Fruit fly (Drosophila melanogaster) whole organism, embryonic: Measurements from ENCODE around the gene CG43367.
A peak's percentile ranks its signal among the peaks of the same experiment; 100 is the strongest.

Source experiments
- Bdp1 ChIP-seq: fragments of 200-800 bp; sonication (Bioruptor generic); optimal IDR thresholded peaks from 3 replicates; lab custom pipeline; 2016; ENCODE audit warnings: missing biosample characterization, missing genetic modification characterization
- CG10267 ChIP-seq: fragments of 200-800 bp; sonication (Bioruptor generic); optimal IDR thresholded peaks from 2 replicates; lab custom pipeline; 2018; ENCODE audit warnings: missing biosample characterization, mild to moderate bottlenecking, missing genetic modification characterization, moderate library complexity
- CG10366 ChIP-seq: fragments of 200-800 bp; sonication (Bioruptor generic); IDR thresholded peaks from 2 replicates; pipeline ENCODE4 v1.3.6; 2022; ENCODE audit warnings: missing biosample characterization, missing genetic modification characterization
- CG11723 ChIP-seq: fragments of 200-800 bp; sonication (Bioruptor generic); optimal IDR thresholded peaks from 2 replicates; lab custom pipeline; 2017; ENCODE audit warnings: missing biosample characterization, mild to moderate bottlenecking, missing genetic modification characterization
- CG12659 ChIP-seq: fragments of 200-800 bp; sonication (Bioruptor generic); optimal IDR thresholded peaks from 3 replicates; lab custom pipeline; 2017; ENCODE audit warnings: mild to moderate bottlenecking, missing biosample characterization, missing genetic modification reagents, missing genetic modification characterization
- CG13287 ChIP-seq: fragments of 200-800 bp; sonication (Bioruptor generic); IDR thresholded peaks from 2 replicates; pipeline ENCODE4 v1.3.6; 2022; ENCODE audit warnings: missing biosample characterization, missing genetic modification characterization; ENCODE audit not compliant: partially characterized antibody
- CG15479 ChIP-seq: fragments of 200-800 bp; sonication (Bioruptor generic); optimal IDR thresholded peaks from 3 replicates; lab custom pipeline; 2019; ENCODE audit warnings: missing biosample characterization, mild to moderate bottlenecking, missing genetic modification characterization, moderate library complexity
- CG17186 ChIP-seq: fragments of 200-800 bp; sonication (Bioruptor generic); optimal IDR thresholded peaks from 3 replicates; lab custom pipeline; 2017; ENCODE audit warnings: missing biosample characterization, missing genetic modification reagents, missing genetic modification characterization
- CG17328 ChIP-seq: fragments of 200-800 bp; sonication (Bioruptor generic); IDR thresholded peaks from 2 replicates; pipeline ENCODE4 v1.3.6; 2022; ENCODE audit warnings: missing biosample characterization, missing genetic modification characterization
- CG17385 ChIP-seq: fragments of 200-800 bp; sonication (Bioruptor generic); optimal IDR thresholded peaks from 3 replicates; lab custom pipeline; 2018; ENCODE audit warnings: missing biosample characterization, mild to moderate bottlenecking, missing genetic modification characterization
- CG17802 ChIP-seq: fragments of 200-800 bp; sonication (Bioruptor generic); optimal IDR thresholded peaks from 2 replicates; lab custom pipeline; 2018; ENCODE audit warnings: missing biosample characterization, mild to moderate bottlenecking, missing genetic modification characterization, moderate library complexity
- CG17912 ChIP-seq: fragments of 200-800 bp; sonication (Bioruptor generic); optimal IDR thresholded peaks from 2 replicates; lab custom pipeline; 2018; ENCODE audit warnings: missing biosample characterization, mild to moderate bottlenecking, missing genetic modification characterization
- CG3407 ChIP-seq: fragments of 200-800 bp; sonication (Bioruptor generic); optimal IDR thresholded peaks from 2 replicates; lab custom pipeline; 2018; ENCODE audit warnings: missing biosample characterization, mild to moderate bottlenecking, missing genetic modification characterization
- CG3847 ChIP-seq: fragments of 200-800 bp; sonication (Bioruptor generic); IDR thresholded peaks from 2 replicates; pipeline ENCODE4 v1.3.6; 2022; ENCODE audit warnings: missing biosample characterization, missing genetic modification characterization
- CG42726 ChIP-seq: fragments of 200-800 bp; sonication (Bioruptor generic); IDR thresholded peaks from 2 replicates; pipeline ENCODE4 v1.3.6; 2022; ENCODE audit warnings: missing biosample characterization, missing genetic modification characterization; ENCODE audit not compliant: partially characterized antibody
- CG4617 ChIP-seq: fragments of 200-800 bp; sonication (Bioruptor generic); optimal IDR thresholded peaks from 3 replicates; lab custom pipeline; 2016; ENCODE audit warnings: missing biosample characterization, missing genetic modification characterization, borderline replicate concordance
- CTCF ChIP-seq: fragments of 200-800 bp; sonication (Bioruptor generic); optimal IDR thresholded peaks from 2 replicates; lab custom pipeline; 2017; ENCODE audit warnings: missing biosample characterization, mild to moderate bottlenecking, missing genetic modification characterization, moderate library complexity
- CrebB ChIP-seq: fragments of 200-800 bp; sonication (Bioruptor generic); optimal IDR thresholded peaks from 3 replicates; lab custom pipeline; 2018; ENCODE audit warnings: missing biosample characterization, mild to moderate bottlenecking, missing genetic modification characterization
- Dp ChIP-seq: fragments of 200-800 bp; sonication (Bioruptor generic); optimal IDR thresholded peaks from 2 replicates; lab custom pipeline; 2018; ENCODE audit warnings: missing biosample characterization, mild to moderate bottlenecking, missing genetic modification characterization, moderate library complexity
- Ets65A ChIP-seq: fragments of 200-800 bp; sonication (Bioruptor generic); peaks from one replicate; lab custom pipeline; 2016; ENCODE audit warnings: missing biosample characterization, missing genetic modification characterization
- Hr51 ChIP-seq, 2 experiments: fragments of 200-800 bp; sonication (Bioruptor generic); optimal IDR thresholded peaks; 2 replicates in 1 of 2; 3 replicates in 1 of 2; lab custom pipeline; 2016 to 2018; ENCODE audit warnings: missing biosample characterization in 2 of 2, missing genetic modification characterization in 2 of 2, mild to moderate bottlenecking in 1 of 2, moderate library complexity in 1 of 2
- MBD-R2 ChIP-seq: fragments of 200-800 bp; sonication (Bioruptor generic); IDR thresholded peaks from 2 replicates; pipeline ENCODE4 v1.3.6; 2022; ENCODE audit warnings: missing biosample characterization, missing genetic modification characterization
- MESR4 ChIP-seq: fragments of 200-800 bp; sonication (Bioruptor generic); optimal IDR thresholded peaks from 2 replicates; lab custom pipeline; 2018; ENCODE audit warnings: missing biosample characterization, mild to moderate bottlenecking, missing genetic modification characterization, moderate library complexity
- MTF-1 ChIP-seq: fragments of 200-800 bp; sonication (Bioruptor generic); optimal IDR thresholded peaks from 2 replicates; lab custom pipeline; 2018; ENCODE audit warnings: missing biosample characterization, mild to moderate bottlenecking, missing genetic modification characterization, borderline replicate concordance
- Mad ChIP-seq: fragments of 200-800 bp; sonication (Bioruptor generic); optimal IDR thresholded peaks from 2 replicates; lab custom pipeline; 2016; ENCODE audit warnings: missing biosample characterization, missing genetic modification characterization
- Myb ChIP-seq: fragments of 200-800 bp; sonication (Bioruptor generic); optimal IDR thresholded peaks from 2 replicates; lab custom pipeline; 2016; ENCODE audit warnings: missing biosample characterization, missing genetic modification characterization
- Rfx ChIP-seq: fragments of 200-800 bp; sonication (Bioruptor generic); IDR thresholded peaks from 2 replicates; pipeline ENCODE4 v1.3.6; 2022; ENCODE audit warnings: missing biosample characterization, missing genetic modification characterization
- Sin3A ChIP-seq: fragments of >200 bp; optimal IDR thresholded peaks from 2 replicates; lab custom pipeline; 2018
- Ssrp ChIP-seq: fragments of 200-800 bp; sonication (Bioruptor generic); optimal IDR thresholded peaks from 2 replicates; lab custom pipeline; 2018; ENCODE audit warnings: missing biosample characterization, mild to moderate bottlenecking, missing genetic modification characterization, moderate library complexity
- Trl ChIP-seq, 3 experiments: fragments of >200 bp in 2 of 3; fragments of 200-800 bp in 1 of 3; sonication (Bioruptor generic) in 1 of 3; optimal IDR thresholded peaks; 2 replicates in 1 of 3; 3 replicates in 2 of 3; lab custom pipeline; 2016 to 2017; ENCODE audit warnings: missing biosample characterization in 1 of 3, missing genetic modification characterization in 1 of 3
- Xrp1 ChIP-seq: fragments of 200-800 bp; sonication (Bioruptor generic); IDR thresholded peaks from 2 replicates; pipeline ENCODE4 v1.3.6; 2022; ENCODE audit warnings: missing biosample characterization, missing genetic modification characterization
- YL-1 ChIP-seq: fragments of 200-800 bp; sonication (Bioruptor generic); optimal IDR thresholded peaks from 3 replicates; lab custom pipeline; 2017; ENCODE audit warnings: missing biosample characterization, mild to moderate bottlenecking, missing genetic modification characterization
- ase ChIP-seq: fragments of 200-800 bp; sonication (Bioruptor generic); IDR thresholded peaks from 3 replicates; pipeline ENCODE4 v1.3.6; 2022; ENCODE audit warnings: missing biosample characterization, missing genetic modification characterization
- bowl ChIP-seq: fragments of 200-800 bp; sonication (Bioruptor generic); IDR thresholded peaks from 2 replicates; pipeline ENCODE4 v1.3.6; 2022; ENCODE audit warnings: missing biosample characterization, missing genetic modification characterization
- bsh ChIP-seq, 2 experiments: fragments of 200-800 bp; sonication (Bioruptor generic); optimal IDR thresholded peaks; 2 replicates each; lab custom pipeline; 2017 to 2018; ENCODE audit warnings: mild to moderate bottlenecking in 2 of 2, missing biosample characterization in 2 of 2, missing genetic modification characterization in 2 of 2, moderate library complexity in 1 of 2
- chm ChIP-seq: fragments of 200-800 bp; sonication (Bioruptor generic); IDR thresholded peaks from 2 replicates; pipeline ENCODE4 v1.3.6; 2022; ENCODE audit warnings: missing biosample characterization, missing genetic modification characterization
- ci ChIP-seq: fragments of 200-800 bp; sonication (Bioruptor generic); IDR thresholded peaks from 3 replicates; pipeline ENCODE4 v1.3.6; 2022; ENCODE audit warnings: missing biosample characterization, missing genetic modification characterization
- ftz-f1 ChIP-seq: fragments of 200-800 bp; sonication (Bioruptor generic); optimal IDR thresholded peaks from 2 replicates; lab custom pipeline; 2016; ENCODE audit warnings: missing biosample characterization, missing genetic modification characterization
- gfzf ChIP-seq: fragments of 200-800 bp; sonication (Bioruptor generic); optimal IDR thresholded peaks from 2 replicates; lab custom pipeline; 2016; ENCODE audit warnings: missing biosample characterization, mild to moderate bottlenecking, missing genetic modification characterization, moderate library complexity
- kay ChIP-seq: fragments of 200-800 bp; sonication (Bioruptor generic); optimal IDR thresholded peaks from 2 replicates; lab custom pipeline; 2016; ENCODE audit warnings: missing biosample characterization, missing genetic modification characterization
- ken ChIP-seq: fragments of 200-800 bp; sonication (Bioruptor generic); IDR thresholded peaks from 3 replicates; pipeline ENCODE4 v1.3.6; 2022; ENCODE audit warnings: missing biosample characterization, missing genetic modification characterization
- kni ChIP-seq: fragments of 200-800 bp; sonication (Bioruptor generic); optimal IDR thresholded peaks from 3 replicates; lab custom pipeline; 2017; ENCODE audit warnings: mild to moderate bottlenecking, missing biosample characterization, missing genetic modification reagents, missing genetic modification characterization
- otp ChIP-seq: fragments of 200-800 bp; sonication (Bioruptor generic); IDR thresholded peaks from 3 replicates; pipeline ENCODE4, ENCODE4 v1.3.6; 2022; ENCODE audit warnings: missing biosample characterization, missing genetic modification characterization
- prd ChIP-seq, 3 experiments: fragments of >200 bp in 2 of 3; fragments of 200-800 bp in 1 of 3; sonication (Bioruptor generic) in 1 of 3; optimal IDR thresholded peaks in 2 of 3; IDR thresholded peaks in 1 of 3; 2 replicates in 2 of 3; 3 replicates in 1 of 3; pipeline versions ENCODE4 v1.3.6 to Lab custom; 2017 to 2022; ENCODE audit warnings: missing biosample characterization in 1 of 3, missing genetic modification characterization in 1 of 3
- pzg ChIP-seq: fragments of 200-800 bp; sonication (Bioruptor generic); optimal IDR thresholded peaks from 3 replicates; lab custom pipeline; 2018; ENCODE audit warnings: missing biosample characterization, mild to moderate bottlenecking, missing genetic modification characterization, moderate library complexity
- ranshi ChIP-seq: fragments of 200-800 bp; sonication (Bioruptor generic); IDR thresholded peaks from 2 replicates; pipeline ENCODE4 v1.3.6; 2022; ENCODE audit warnings: missing biosample characterization, missing genetic modification characterization
- tll ChIP-seq, 2 experiments: fragments of 200-800 bp in 1 of 2; fragments of >200 bp in 1 of 2; sonication (Bioruptor generic) in 1 of 2; optimal IDR thresholded peaks; 2 replicates each; lab custom pipeline; 2017 to 2019; ENCODE audit warnings: missing biosample characterization in 2 of 2, missing genetic modification characterization in 2 of 2, mild to moderate bottlenecking in 1 of 2, moderate library complexity in 1 of 2

CG43367 gene

dm6 chr3L:4193730-4194649 lies at the start of gene CG43367 (continued):
- TF ChIP-seq CG10267: peak; percentile 96
- no peak for TF ChIP-seq Trl (optimal IDR thresholded peaks at IDR 0.05; lab: Kevin White, UChicago)
- no peak for TF ChIP-seq Trl (GFP tag; optimal IDR thresholded peaks at IDR 0.05; lab: Kevin White, UChicago)
- TF ChIP-seq kay (GFP tag; lab: Kevin White, UChicago): peak; percentile 26
- no peak for TF ChIP-seq bsh (GFP tag; optimal IDR thresholded peaks at IDR 0.05; lab: Kevin White, UChicago)
- TF ChIP-seq CrebB (tag; lab: Kevin White, UChicago): no peak
- peak; percentile 22; the same call in 1 of the 2 replicates for TF ChIP-seq CG13287
- no peak for TF ChIP-seq CG11723 (GFP tag; lab: Kevin White, UChicago)
- TF ChIP-seq CG12659 (GFP tag; lab: Kevin White, UChicago): no peak
- TF ChIP-seq CG4617 (GFP tag; lab: Kevin White, UChicago): peak; percentile 29
- no peak for TF ChIP-seq Ssrp (tag; lab: Kevin White, UChicago)
- TF ChIP-seq CG3407 (GFP tag; lab: Kevin White, UChicago): peak; percentile 57
- peak; percentile 5; the same call in 1 of the 2 replicates for TF ChIP-seq ranshi (GFP tag; lab: Robert Waterston, UW)
- peak; percentile 67 for TF ChIP-seq Rfx (GFP tag; lab: Robert Waterston, UW)
- TF ChIP-seq Dp: peak; percentile 97
- TF ChIP-seq CG17328: no peak
- TF ChIP-seq CG17912 (GFP tag; lab: Kevin White, UChicago): peak; percentile 22
- TF ChIP-seq Mad (GFP tag; lab: Kevin White, UChicago): no peak
- TF ChIP-seq kni (GFP tag; lab: Kevin White, UChicago): peak; percentile 60
- TF ChIP-seq CG17385 (GFP tag; lab: Kevin White, UChicago): peak; percentile 99
- TF ChIP-seq MTF-1 (GFP tag; lab: Kevin White, UChicago): peak; percentile 6
- TF ChIP-seq Hr51 (GFP tag; optimal IDR thresholded peaks at IDR 0.05; lab: Kevin White, UChicago): no peak
- TF ChIP-seq gfzf (GFP tag; lab: Kevin White, UChicago): peak; percentile 47
- peak; percentile 45 for TF ChIP-seq YL-1 (GFP tag; lab: Kevin White, UChicago)
- no peak for TF ChIP-seq CG15479 (GFP tag; lab: Kevin White, UChicago)
- peak; percentile 56 for TF ChIP-seq CG3847 (GFP tag; lab: Robert Waterston, UW)
- 0 out of 2 replicates have a peak, but pooled peaks have one; percentile 29 for TF ChIP-seq CG42726 (GFP tag; lab: Robert Waterston, UW)
- peak; percentile 15 for TF ChIP-seq CG17186 (GFP tag; lab: Kevin White, UChicago)
- peak; percentile 89 for TF ChIP-seq MBD-R2
- TF ChIP-seq Bdp1: no peak
- TF ChIP-seq tll (GFP tag; optimal IDR thresholded peaks at IDR 0.05; lab: Kevin White, UChicago): peak in 1 of 2 experiments; percentile 34
- no peak for TF ChIP-seq prd (optimal IDR thresholded peaks at IDR 0.05; lab: Kevin White, UChicago)
- TF ChIP-seq prd (GFP tag; IDR thresholded peaks at IDR 0.05; lab: Robert Waterston, UW): no peak
- TF ChIP-seq Xrp1 (GFP tag; lab: Robert Waterston, UW): peak; percentile 23; the same call in 1 of the 2 replicates
- TF ChIP-seq pzg: peak; percentile 82
- peak; percentile 58 for TF ChIP-seq Ets65A
- TF ChIP-seq ase (GFP tag; lab: Robert Waterston, UW): no peak
- peak; percentile 2 for TF ChIP-seq CTCF
- 0 out of 3 replicates have a peak, but pooled peaks have one; percentile 25 for TF ChIP-seq otp (GFP tag; lab: Robert Waterston, UW)
- peak; percentile 27 for TF ChIP-seq Sin3A (lab: Kevin White, UChicago)
- peak; percentile 31; the same call in 1 of the 3 replicates for TF ChIP-seq ken (GFP tag; lab: Robert Waterston, UW)
- TF ChIP-seq bowl (GFP tag; lab: Robert Waterston, UW): no peak
- peak; percentile 33 for TF ChIP-seq MESR4
- 0 out of 3 replicates have a peak, but pooled peaks have one; percentile 37 for TF ChIP-seq ci (GFP tag; lab: Robert Waterston, UW)
- no peak for TF ChIP-seq CG10366 (GFP tag; lab: Robert Waterston, UW)
- TF ChIP-seq Myb: peak; percentile 45
- TF ChIP-seq ftz-f1 (GFP tag; lab: Kevin White, UChicago): no peak
- TF ChIP-seq chm (GFP tag; lab: Robert Waterston, UW): 0 out of 2 replicates have a peak, but pooled peaks have one; percentile 11
- no peak for TF ChIP-seq CG17802 (tag; lab: Kevin White, UChicago)
